Fruit fly (Drosophila melanogaster): ENCODE measurements around the gene CG31528.

DNA sequence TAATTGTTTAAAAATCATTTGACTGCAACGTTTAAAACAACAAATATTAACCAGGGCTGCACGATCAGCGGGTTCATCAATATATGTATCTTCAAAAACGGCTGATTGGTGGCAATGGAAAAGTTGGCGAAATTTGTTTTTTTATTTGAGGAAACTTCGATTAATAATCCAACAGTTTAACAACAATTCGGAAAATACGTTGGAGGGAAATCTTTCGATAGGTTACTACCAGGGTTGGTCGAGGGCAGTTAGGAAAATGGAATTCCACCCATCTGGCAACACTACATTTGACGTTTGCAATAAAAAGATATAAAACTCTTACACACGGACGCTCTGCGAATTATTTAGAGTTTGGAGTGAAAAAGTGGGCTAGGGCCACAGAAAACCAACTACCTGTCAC is 20.9 kb downstream of the CG31528 start, which contains the start of the genes Lipt2 and CG14650:
- TF ChIP-seq CG9948 (tag; optimal IDR thresholded peaks at IDR 0.05) (no peak), fd96Ca (GFP tag; IDR thresholded peaks at IDR 0.05) (peak; percentile 34; the same call in 1 of the 3 replicates), gl (tag; optimal IDR thresholded peaks at IDR 0.05) (no peak), CG32121 (GFP tag; IDR thresholded peaks at IDR 0.05) (no peak), Pif1A (GFP tag; optimal IDR thresholded peaks at IDR 0.05) (no peak), CG17806 (tag; optimal IDR thresholded peaks at IDR 0.05) (peak; percentile 36), CG12605 (GFP tag; IDR thresholded peaks at IDR 0.05) (no peak), CG34367 (tag; optimal IDR thresholded peaks at IDR 0.05) (no peak)

All from whole organism, pupa.